Worm (Caenorhabditis elegans): ENCODE data around the gene C05G5.1.

The C05G5.1 gene

ce11 chrX:14753514-14754076, 13.7 kb upstream of the C05G5.1 start, which contains the start of gene sucl-1 (continued):
- TF ChIP-seq pag-3 (tag; optimal IDR thresholded peaks at IDR 0.05; ENCODE audit: borderline replicate concordance, insufficient read depth) (peak; percentile 42), aly-2 (tag; optimal IDR thresholded peaks at IDR 0.05) (peak; percentile 5), fkh-8 (tag; optimal IDR thresholded peaks at IDR 0.05) (peak; percentile 75), C34B4.2 (tag; optimal IDR thresholded peaks at IDR 0.05) (no peak), sox-4 (tag; optimal IDR thresholded peaks at IDR 0.05) (no peak), tbx-2 (tag; optimal IDR thresholded peaks at IDR 0.05) (peak; percentile 75), lin-15B (tag; optimal IDR thresholded peaks at IDR 0.05) (peak; percentile 28), sup-37 (GFP tag; optimal IDR thresholded peaks at IDR 0.05) (peak; percentile 32), nhr-77 (tag; optimal IDR thresholded peaks at IDR 0.05) (peak; percentile 89), F16B12.6 (tag; optimal IDR thresholded peaks at IDR 0.05) (peak; percentile 52), mab-9 (GFP tag; IDR thresholded peaks at IDR 0.05) (0 out of 2 replicates have a peak, but pooled peaks have one; percentile 13), lin-14 (GFP tag; optimal IDR thresholded peaks at IDR 0.05) (peak; percentile 98), fos-1 (tag; optimal IDR thresholded peaks at IDR 0.05) (peak; percentile 67), egl-27 (tag; optimal IDR thresholded peaks at IDR 0.05) (peak in 1 of 2 experiments; percentile 55), unc-86 (tag; optimal IDR thresholded peaks at IDR 0.05) (peak; percentile 46), nhr-90 (tag; optimal IDR thresholded peaks at IDR 0.05; ENCODE audit: poor library complexity) (peak; percentile 51), dpl-1 (GFP tag; optimal IDR thresholded peaks at IDR 0.05) (peak; percentile 35 to 54 (median 43)), nhr-85 (tag) (peak; percentile 87), ces-1 (GFP tag; optimal IDR thresholded peaks at IDR 0.05) (no peak), hlh-17 (GFP tag; optimal IDR thresholded peaks at IDR 0.05; ENCODE audit: borderline replicate concordance) (no peak), ceh-82 (tag; optimal IDR thresholded peaks at IDR 0.05) (peak; percentile 62 to 94 (median 69)), ets-5 (GFP tag; IDR thresholded peaks at IDR 0.05) (no peak), snpc-4 (tag; optimal IDR thresholded peaks at IDR 0.05) (peak; percentile 69), mef-2 (tag; optimal IDR thresholded peaks at IDR 0.05) (peak; percentile 42), ceh-63 (GFP tag; optimal IDR thresholded peaks at IDR 0.05) (no peak), ceh-88 (GFP tag; IDR thresholded peaks at IDR 0.05) (peak; percentile 47; the same call in 1 of the 2 replicates), ceh-90 (tag; optimal IDR thresholded peaks at IDR 0.05) (no peak), isw-1 (GFP tag; IDR thresholded peaks at IDR 0.05) (peak; percentile 35), ztf-4 (tag; optimal IDR thresholded peaks at IDR 0.05) (peak; percentile 19), irx-1 (tag; optimal IDR thresholded peaks at IDR 0.05) (peak; percentile 40), unc-30 (tag; optimal IDR thresholded peaks at IDR 0.05) (no peak), swsn-7 (tag; optimal IDR thresholded peaks at IDR 0.05) (peak; percentile 78), pax-3 (tag; optimal IDR thresholded peaks at IDR 0.05) (peak; percentile 24), elt-3 (tag; optimal IDR thresholded peaks at IDR 0.05) (peak in 4 of 6 experiments; percentile 27 to 48 (median 41)), sptf-1 (tag; optimal IDR thresholded peaks at IDR 0.05) (no peak), nhr-71 (tag; optimal IDR thresholded peaks at IDR 0.05) (peak; percentile 90), grh-1 (GFP tag; IDR thresholded peaks at IDR 0.05) (no peak), mep-1 (tag; optimal IDR thresholded peaks at IDR 0.05) (peak; percentile 88), elt-2 (tag; optimal IDR thresholded peaks at IDR 0.05) (peak; percentile 54), hpl-2 (GFP tag; optimal IDR thresholded peaks at IDR 0.05) (no peak), xbp-1 (tag; optimal IDR thresholded peaks at IDR 0.05) (peak; percentile 71), nhr-28 (tag; optimal IDR thresholded peaks at IDR 0.05) (no peak), snu-23 (GFP tag; optimal IDR thresholded peaks at IDR 0.05) (peak; percentile 90), egl-13 (tag; optimal IDR thresholded peaks at IDR 0.05) (peak; percentile 36), nhr-47 (tag; optimal IDR thresholded peaks at IDR 0.05) (peak; percentile 77), rnt-1 (tag; optimal IDR thresholded peaks at IDR 0.05) (peak; percentile 81), C04F5.9 (tag; optimal IDR thresholded peaks at IDR 0.05) (no peak), ztf-11 (tag; optimal IDR thresholded peaks at IDR 0.05) (no peak), nhr-84 (tag; optimal IDR thresholded peaks at IDR 0.05) (no peak), nhr-76 (tag; optimal IDR thresholded peaks at IDR 0.05) (no peak), lin-35 (GFP tag; optimal IDR thresholded peaks at IDR 0.05) (peak; percentile 66 to 74)

Data from whole organism, L1 larva.